Worm (Caenorhabditis elegans) whole organism, L3 larva: ENCODE data around the gene Y39F10A.6.

Source experiments
- elt-3 ChIP-seq, 3 experiments: fragments of 150-350 bp in 1 of 3; sonication (generic microtip) in 2 of 3; optimal IDR thresholded peaks; 2 replicates in 2 of 3; 4 replicates in 1 of 3; lab custom pipeline; 2014 to 2017; ENCODE audit warnings: missing biosample characterization in 3 of 3, missing genetic modification characterization in 3 of 3
- nhr-11 ChIP-seq: fragments of 150-350 bp; optimal IDR thresholded peaks from 2 replicates; lab custom pipeline; 2014; ENCODE audit warnings: missing biosample characterization, missing genetic modification characterization
- nhr-12 ChIP-seq: fragments of 150-350 bp; optimal IDR thresholded peaks from 2 replicates; lab custom pipeline; 2014; ENCODE audit warnings: missing biosample characterization, missing genetic modification characterization

- TF ChIP-seq nhr-12 (tag; lab: Kevin White, UChicago) (no peak), nhr-11 (tag; lab: Kevin White, UChicago) (no peak), elt-3 (tag; optimal IDR thresholded peaks at IDR 0.05; lab: Kevin White, UChicago) (no peak)
Observed at ce11 chrII:788139-788538, 4.7 kb upstream of the Y39F10A.6 start, which contains the start of gene F46F5.15.
